Worm (Caenorhabditis elegans) whole organism, midembryonic: ENCODE measurements around the gene madd-2.

Source experiments
- T22C8.4 ChIP-seq: fragments of 200-800 bp; sonication (Bioruptor generic); IDR thresholded peaks from 2 replicates; pipeline ENCODE4 v1.3.6; 2022; ENCODE audit warnings: missing genetic modification characterization, missing compliant biosample characterization
- cog-1 ChIP-seq: sonication (generic microtip); optimal IDR thresholded peaks from 2 replicates; lab custom pipeline; 2016; ENCODE audit warnings: missing genetic modification characterization, missing compliant biosample characterization
- flt-1 ChIP-seq: fragments of 200-800 bp; sonication (Bioruptor generic); IDR thresholded peaks from 2 replicates; pipeline ENCODE4 v1.3.6; 2022; ENCODE audit warnings: missing genetic modification characterization, missing compliant biosample characterization
- med-1 ChIP-seq: sonication (generic microtip); optimal IDR thresholded peaks from 2 replicates; lab custom pipeline; 2017; ENCODE audit warnings: missing genetic modification characterization, mild to moderate bottlenecking, missing compliant biosample characterization, antibody characterized with exemption, missing genetic modification reagents; ENCODE audit not compliant: insufficient read depth
- ref-1 ChIP-seq: fragments of 200-800 bp; sonication (Bioruptor generic); conservative IDR thresholded peaks from 2 replicates; pipeline ENCODE4 v1.3.6; 2022; ENCODE audit warnings: missing genetic modification reagents, missing genetic modification characterization, missing compliant biosample characterization
- ztf-23 ChIP-seq: fragments of 200-800 bp; sonication (Bioruptor generic); IDR thresholded peaks from 2 replicates; pipeline ENCODE4 v1.3.6; 2022; ENCODE audit warnings: missing genetic modification reagents, missing genetic modification characterization, missing compliant biosample characterization
- ztf-29 ChIP-seq: fragments of 200-800 bp; sonication (Bioruptor generic); IDR thresholded peaks from 2 replicates; pipeline ENCODE4 v1.3.6; 2022; ENCODE audit warnings: missing genetic modification reagents, missing genetic modification characterization, missing compliant biosample characterization

ce11 chrV:1179279-1179678 lies 56.0 kb downstream of the madd-2 start, which contains the start of gene F25A2.1:
- no peak for TF ChIP-seq ztf-29
- no peak for TF ChIP-seq med-1 (GFP tag; lab: Kevin White, UChicago)
- no peak for TF ChIP-seq ref-1 (GFP tag; lab: Robert Waterston, UW)
- no peak for TF ChIP-seq T22C8.4 (GFP tag; lab: Robert Waterston, UW)
- no peak for TF ChIP-seq flt-1 (GFP tag; lab: Robert Waterston, UW)
- TF ChIP-seq ztf-23 (GFP tag; lab: Robert Waterston, UW): no peak
- no peak for TF ChIP-seq cog-1
